Fruit fly (Drosophila melanogaster): Measurements from ENCODE around the gene ko.

DNA sequence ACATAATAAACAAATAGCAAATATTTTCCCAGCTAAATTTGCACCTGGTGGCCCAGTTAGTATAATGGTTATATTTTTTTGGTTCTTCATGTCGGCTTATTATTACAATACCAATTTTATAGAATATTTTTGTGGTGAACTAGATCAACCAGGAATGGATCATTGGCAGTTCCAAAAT, 97.0 kb downstream of the ko start, which contains the start of gene CG10581:
- no peak for TF ChIP-seq CG5204 (GFP tag; optimal IDR thresholded peaks at IDR 0.05)
- TF ChIP-seq tj (GFP tag; optimal IDR thresholded peaks at IDR 0.05), result no peak
- no peak for TF ChIP-seq CG12768 (GFP tag; optimal IDR thresholded peaks at IDR 0.05)
